Fruit fly (Drosophila melanogaster) whole organism, wandering third instar larva: ENCODE measurements around the gene CG11562.

Source experiments
- Abd-B ChIP-seq: fragments of >200 bp; optimal IDR thresholded peaks from 2 replicates; lab custom pipeline; 2017; ENCODE audit warnings: missing biosample characterization, missing genetic modification characterization
- CG32264 ChIP-seq: fragments of 200-800 bp; sonication (Bioruptor generic); optimal IDR thresholded peaks from 2 replicates; lab custom pipeline; 2016; ENCODE audit warnings: missing biosample characterization, missing genetic modification characterization
- CG9705 ChIP-seq: fragments of 200-800 bp; sonication (Bioruptor generic); optimal IDR thresholded peaks from 2 replicates; lab custom pipeline; 2018; ENCODE audit warnings: missing biosample characterization, mild to moderate bottlenecking, missing genetic modification characterization
- CrebA ChIP-seq: fragments of 200-800 bp; sonication (Bioruptor generic); optimal IDR thresholded peaks from 2 replicates; lab custom pipeline; 2016; ENCODE audit warnings: missing biosample characterization, mild to moderate bottlenecking, missing genetic modification characterization, borderline replicate concordance
- Dfd ChIP-seq: fragments of >200 bp; optimal IDR thresholded peaks from 2 replicates; lab custom pipeline; 2017; ENCODE audit warnings: missing biosample characterization, missing genetic modification characterization
- Dif ChIP-seq: fragments of 200-275, 200-300 bp; sonication (Bioruptor generic); optimal IDR thresholded peaks from 2 replicates; lab custom pipeline; 2018; ENCODE audit warnings: missing biosample characterization, missing genetic modification characterization; ENCODE audit not compliant: partially characterized antibody
- GATAd ChIP-seq: sonication (Bioruptor generic); optimal IDR thresholded peaks from 2 replicates; lab custom pipeline; 2016; ENCODE audit warnings: missing biosample characterization, missing genetic modification characterization
- HLH106 ChIP-seq: fragments of 200-800 bp; optimal IDR thresholded peaks from 3 replicates; lab custom pipeline; 2019; ENCODE audit warnings: missing biosample characterization, mild to moderate bottlenecking, missing genetic modification characterization, moderate library complexity
- Hnf4 ChIP-seq: fragments of 200-800 bp; sonication (Bioruptor generic); optimal IDR thresholded peaks from 2 replicates; lab custom pipeline; 2016; ENCODE audit warnings: missing biosample characterization, mild to moderate bottlenecking, missing genetic modification characterization
- Hr78 ChIP-seq: fragments of >200 bp; optimal IDR thresholded peaks from 2 replicates; lab custom pipeline; 2017; ENCODE audit warnings: missing biosample characterization, missing genetic modification characterization
- Hr83 ChIP-seq: fragments of 200-300 bp; sonication (Bioruptor generic); optimal IDR thresholded peaks from 2 replicates; lab custom pipeline; 2016; ENCODE audit warnings: missing biosample characterization, mild to moderate bottlenecking, missing genetic modification characterization, moderate library complexity; ENCODE audit not compliant: poor library complexity, severe bottlenecking
- Jra ChIP-seq: sonication (Bioruptor generic); optimal IDR thresholded peaks from 2 replicates; lab custom pipeline; 2016; ENCODE audit warnings: missing biosample characterization, missing genetic modification characterization
- Mio ChIP-seq: sonication (Bioruptor generic); optimal IDR thresholded peaks from 2 replicates; lab custom pipeline; 2016; ENCODE audit warnings: missing biosample characterization, missing genetic modification characterization
- Myc ChIP-seq: fragments of >200 bp; optimal IDR thresholded peaks from 2 replicates; lab custom pipeline; 2017
- N ChIP-seq: fragments of >200 bp; optimal IDR thresholded peaks from 2 replicates; lab custom pipeline; 2018; ENCODE audit warnings: missing biosample characterization, missing external identifiers, missing genetic modification characterization
- OdsH ChIP-seq: fragments of 200-800 bp; sonication (Bioruptor generic); optimal IDR thresholded peaks from 2 replicates; lab custom pipeline; 2016; ENCODE audit warnings: missing biosample characterization, mild to moderate bottlenecking, missing genetic modification characterization
- Rel ChIP-seq, 2 experiments: fragments of 200-800 bp; sonication (Bioruptor generic) in 1 of 2; optimal IDR thresholded peaks; 2 replicates in 1 of 2; 3 replicates in 1 of 2; lab custom pipeline; 2016 to 2019; ENCODE audit warnings: mild to moderate bottlenecking in 2 of 2, missing biosample characterization in 2 of 2, missing genetic modification characterization in 2 of 2, moderate library complexity in 1 of 2
- Sp1 ChIP-seq: fragments of 200-800 bp; sonication (Bioruptor generic); optimal IDR thresholded peaks from 3 replicates; lab custom pipeline; 2019; ENCODE audit warnings: missing biosample characterization, mild to moderate bottlenecking, missing genetic modification characterization, moderate library complexity
- Vsx2 ChIP-seq: fragments of 200-300, 225-300 bp; sonication (Bioruptor generic); optimal IDR thresholded peaks from 2 replicates; lab custom pipeline; 2018; ENCODE audit warnings: missing biosample characterization, missing genetic modification characterization; ENCODE audit not compliant: partially characterized antibody
- br ChIP-seq: fragments of 200-800 bp; sonication (Bioruptor generic); optimal IDR thresholded peaks from 2 replicates; lab custom pipeline; 2016; ENCODE audit warnings: missing biosample characterization, missing genetic modification characterization
- brk ChIP-seq: fragments of 200-800 bp; sonication (Bioruptor generic); optimal IDR thresholded peaks from 2 replicates; lab custom pipeline; 2016; ENCODE audit warnings: missing biosample characterization, mild to moderate bottlenecking, missing genetic modification characterization
- dl ChIP-seq, 2 experiments: fragments of 175-275, 200-275 bp in 1 of 2; fragments of 200-275 bp in 1 of 2; sonication (Bioruptor generic); optimal IDR thresholded peaks; lab custom pipeline; 2018; ENCODE audit warnings: mild to moderate bottlenecking in 2 of 2, missing biosample characterization in 2 of 2, missing genetic modification characterization in 2 of 2, moderate library complexity in 2 of 2; ENCODE audit not compliant: partially characterized antibody in 2 of 2, insufficient read depth in 1 of 2
- dmrt93B ChIP-seq: fragments of 200-800 bp; sonication (Bioruptor generic); optimal IDR thresholded peaks from 2 replicates; lab custom pipeline; 2018; ENCODE audit warnings: missing biosample characterization, mild to moderate bottlenecking, missing genetic modification characterization
- dsf ChIP-seq: sonication (Bioruptor generic); optimal IDR thresholded peaks from 2 replicates; lab custom pipeline; 2016; ENCODE audit warnings: missing biosample characterization, missing genetic modification characterization, borderline replicate concordance
- ey ChIP-seq: fragments of 200-800 bp; sonication (Bioruptor generic); optimal IDR thresholded peaks from 2 replicates; lab custom pipeline; 2016; ENCODE audit warnings: missing biosample characterization, missing genetic modification characterization
- foxo ChIP-seq, 2 experiments: fragments of 200-800 bp; sonication (Bioruptor generic); optimal IDR thresholded peaks; 2 replicates in 1 of 2; 3 replicates in 1 of 2; lab custom pipeline; 2016 to 2017; ENCODE audit warnings: missing biosample characterization in 2 of 2, missing genetic modification characterization in 2 of 2
- fru ChIP-seq: fragments of 200-800 bp; sonication (Bioruptor generic); optimal IDR thresholded peaks from 3 replicates; lab custom pipeline; 2016; ENCODE audit warnings: missing biosample characterization, mild to moderate bottlenecking, missing genetic modification characterization
- h ChIP-seq: fragments of 200-800 bp; sonication (Bioruptor generic); optimal IDR thresholded peaks from 3 replicates; lab custom pipeline; 2016; ENCODE audit warnings: missing biosample characterization, mild to moderate bottlenecking, missing genetic modification characterization
- jim ChIP-seq: fragments of 175-275, 200-325 bp; sonication (Bioruptor generic); optimal IDR thresholded peaks from 2 replicates; lab custom pipeline; 2016; ENCODE audit warnings: missing biosample characterization, mild to moderate bottlenecking, missing genetic modification characterization
- lola ChIP-seq: fragments of >200 bp; optimal IDR thresholded peaks from 2 replicates; lab custom pipeline; 2017; ENCODE audit warnings: missing biosample characterization, missing genetic modification characterization
- pan ChIP-seq: fragments of >200 bp; optimal IDR thresholded peaks from 2 replicates; lab custom pipeline; 2017
- psq ChIP-seq: fragments of 200-800 bp; sonication (Bioruptor generic); optimal IDR thresholded peaks from 3 replicates; lab custom pipeline; 2017; ENCODE audit warnings: missing biosample characterization, mild to moderate bottlenecking, missing genetic modification characterization, moderate library complexity
- rgr ChIP-seq: fragments of 200-800 bp; sonication (Bioruptor generic); optimal IDR thresholded peaks from 3 replicates; lab custom pipeline; 2016; ENCODE audit warnings: missing biosample characterization, mild to moderate bottlenecking, missing genetic modification characterization
- sage ChIP-seq: fragments of 200-800 bp; sonication (Bioruptor generic); optimal IDR thresholded peaks from 2 replicates; lab custom pipeline; 2016; ENCODE audit warnings: missing biosample characterization, mild to moderate bottlenecking, missing genetic modification characterization
- sv ChIP-seq: fragments of 200-800 bp; sonication (Bioruptor generic); optimal IDR thresholded peaks from 3 replicates; lab custom pipeline; 2016; ENCODE audit warnings: missing biosample characterization, missing genetic modification characterization
- tai ChIP-seq: sonication (Bioruptor generic); optimal IDR thresholded peaks from 2 replicates; lab custom pipeline; 2016; ENCODE audit warnings: missing biosample characterization, missing genetic modification characterization
- usp ChIP-seq: fragments of >200 bp; optimal IDR thresholded peaks from 2 replicates; lab custom pipeline; 2017; ENCODE audit warnings: missing biosample characterization, missing genetic modification characterization
- woc ChIP-seq: sonication (Bioruptor generic); optimal IDR thresholded peaks from 2 replicates; lab custom pipeline; 2016; ENCODE audit warnings: missing biosample characterization, mild to moderate bottlenecking, missing genetic modification characterization

CG11562 gene

dm6 chr2L:291657-292056, 562 bp upstream of the CG11562 start, which contains the start of gene CG3625:
Gene CG3625, minus strand, starts transcription at chr2L:291795.
- TF ChIP-seq usp (GFP tag; lab: Kevin White, UChicago) = no peak
- TF ChIP-seq ey (GFP tag; lab: Kevin White, UChicago) = no peak

- TF ChIP-seq HLH106 (peak; percentile 14), Hr83 (peak; percentile 29), Sp1 (GFP tag; lab: Kevin White, UChicago) (peak; percentile 28), rgr (GFP tag; lab: Kevin White, UChicago) (peak; percentile 36), Rel (GFP tag; optimal IDR thresholded peaks at IDR 0.05; lab: Kevin White, UChicago) (no peak), Rel (tag; optimal IDR thresholded peaks at IDR 0.05; lab: Kevin White, UChicago) (no peak), Hnf4 (GFP tag; lab: Kevin White, UChicago) (no peak), foxo (GFP tag; optimal IDR thresholded peaks at IDR 0.05; lab: Kevin White, UChicago) (no peak), sv (peak; percentile 6), h (no peak)
Observed at dm6 chr2L:294452-295362, 2.5 kb downstream of the CG11562 start, which contains the start of the genes U2af38 and Stip1. Gene U2af38, minus strand, starts transcription at chr2L:294681. Gene Stip1, plus strand, starts transcription at chr2L:295122.

dm6 chr2L:297480-298284, 5.5 kb downstream of the CG11562 start, which contains the start of gene Pi3K21B:
Gene Pi3K21B, plus strand, starts transcription at chr2L:297880.
- TF ChIP-seq dl (GFP tag; optimal IDR thresholded peaks at IDR 0.05; lab: Kevin White, UChicago; ENCODE audit: insufficient read depth in 1 of 2, partially characterized antibody in 2 of 2) (no peak), Dif (GFP tag; lab: Kevin White, UChicago) (peak; percentile 37), dsf (peak; percentile 93), CrebA (GFP tag; lab: Kevin White, UChicago) (no peak), Rel (GFP tag; optimal IDR thresholded peaks at IDR 0.05; lab: Kevin White, UChicago) (no peak), Rel (tag; optimal IDR thresholded peaks at IDR 0.05; lab: Kevin White, UChicago) (peak; percentile 25), jim (GFP tag; lab: Kevin White, UChicago) (peak; percentile 92), Hnf4 (GFP tag; lab: Kevin White, UChicago) (peak; percentile 98), tai (peak; percentile 98), sv (peak; percentile 91), Hr83 (peak; percentile 100), Myc (lab: Kevin White, UChicago) (no peak), fru (GFP tag; lab: Kevin White, UChicago) (peak; percentile 92), sage (GFP tag; lab: Kevin White, UChicago) (peak; percentile 71), Mio (GFP tag; lab: Kevin White, UChicago) (peak; percentile 89), Vsx2 (GFP tag; lab: Kevin White, UChicago) (no peak), HLH106 (peak; percentile 93), Jra (GFP tag; lab: Kevin White, UChicago) (peak; percentile 96), psq (peak; percentile 85), lola (GFP tag; lab: Kevin White, UChicago) (no peak), brk (GFP tag; lab: Kevin White, UChicago) (peak; percentile 76), h (peak; percentile 90), woc (GFP tag; lab: Kevin White, UChicago) (peak; percentile 79), rgr (GFP tag; lab: Kevin White, UChicago) (peak; percentile 95), foxo (GFP tag; optimal IDR thresholded peaks at IDR 0.05; lab: Kevin White, UChicago) (peak; percentile 49 to 98), N (GFP tag; lab: Kevin White, UChicago) (peak; percentile 16), OdsH (GFP tag; lab: Kevin White, UChicago) (peak; percentile 89), Abd-B (GFP tag; lab: Kevin White, UChicago) (no peak), CG32264 (peak; percentile 91), Sp1 (GFP tag; lab: Kevin White, UChicago) (peak; percentile 92), Hr78 (no peak), pan (lab: Kevin White, UChicago) (no peak), GATAd (GFP tag; lab: Kevin White, UChicago) (no peak), CG9705 (GFP tag; lab: Kevin White, UChicago) (peak; percentile 85), usp (GFP tag; lab: Kevin White, UChicago) (no peak), dmrt93B (GFP tag; lab: Kevin White, UChicago) (peak; percentile 86), ey (GFP tag; lab: Kevin White, UChicago) (peak; percentile 92), Dfd (GFP tag; lab: Kevin White, UChicago) (peak; percentile 12), br (GFP tag; lab: Kevin White, UChicago) (peak; percentile 94)
- TF ChIP-seq, all 38 proteins: peak for 28
